Worm (Caenorhabditis elegans) whole organism, midembryonic: ENCODE data around the gene pyt-1.
A peak's percentile ranks its signal among the peaks of the same experiment; 100 is the strongest.

Experiments used
- T22C8.4 ChIP-seq: fragments of 200-800 bp; sonication (Bioruptor generic); IDR thresholded peaks from 2 replicates; pipeline ENCODE4 v1.3.6; 2022; ENCODE audit warnings: missing genetic modification characterization, missing compliant biosample characterization
- cog-1 ChIP-seq: sonication (generic microtip); optimal IDR thresholded peaks from 2 replicates; lab custom pipeline; 2016; ENCODE audit warnings: missing genetic modification characterization, missing compliant biosample characterization
- flt-1 ChIP-seq: fragments of 200-800 bp; sonication (Bioruptor generic); IDR thresholded peaks from 2 replicates; pipeline ENCODE4 v1.3.6; 2022; ENCODE audit warnings: missing genetic modification characterization, missing compliant biosample characterization
- klf-2 ChIP-seq: fragments of 200-800 bp; sonication (Bioruptor generic); conservative IDR thresholded peaks from 2 replicates; pipeline ENCODE4 v1.3.6; 2022; ENCODE audit warnings: missing genetic modification reagents, missing genetic modification characterization, missing compliant biosample characterization
- med-1 ChIP-seq: sonication (generic microtip); optimal IDR thresholded peaks from 2 replicates; lab custom pipeline; 2017; ENCODE audit warnings: missing genetic modification characterization, mild to moderate bottlenecking, missing compliant biosample characterization, antibody characterized with exemption, missing genetic modification reagents; ENCODE audit not compliant: insufficient read depth
- ref-1 ChIP-seq: fragments of 200-800 bp; sonication (Bioruptor generic); conservative IDR thresholded peaks from 2 replicates; pipeline ENCODE4 v1.3.6; 2022; ENCODE audit warnings: missing genetic modification reagents, missing genetic modification characterization, missing compliant biosample characterization
- tab-1 ChIP-seq: fragments of 200-800 bp; sonication (Bioruptor generic); IDR thresholded peaks from 2 replicates; pipeline ENCODE4 v1.3.6; 2022; ENCODE audit warnings: missing genetic modification characterization, missing compliant biosample characterization
- ztf-23 ChIP-seq: fragments of 200-800 bp; sonication (Bioruptor generic); IDR thresholded peaks from 2 replicates; pipeline ENCODE4 v1.3.6; 2022; ENCODE audit warnings: missing genetic modification reagents, missing genetic modification characterization, missing compliant biosample characterization
- ztf-29 ChIP-seq: fragments of 200-800 bp; sonication (Bioruptor generic); IDR thresholded peaks from 2 replicates; pipeline ENCODE4 v1.3.6; 2022; ENCODE audit warnings: missing genetic modification reagents, missing genetic modification characterization, missing compliant biosample characterization

Gene pyt-1

ce11 chrV:10229222-10229879 is at the start of gene pyt-1, which contains the start of gene fipr-7:
TSS of gene pyt-1 (minus strand) at chrV:10229322.
TSS of gene fipr-7 (plus strand) at chrV:10229829.
- TF ChIP-seq ztf-23 (GFP tag; lab: Robert Waterston, UW) (no peak), klf-2 (GFP tag; lab: Robert Waterston, UW) (no peak), flt-1 (GFP tag; lab: Robert Waterston, UW) (no peak), ref-1 (no peak), ztf-29 (GFP tag; lab: Robert Waterston, UW) (no peak), cog-1 (tag; lab: Kevin White, UChicago) (no peak), T22C8.4 (GFP tag; lab: Robert Waterston, UW) (no peak), tab-1 (GFP tag; lab: Robert Waterston, UW) (no peak)

- TF ChIP-seq ref-1 (no peak), ztf-29 (GFP tag; lab: Robert Waterston, UW) (no peak), flt-1 (GFP tag; lab: Robert Waterston, UW) (no peak), tab-1 (GFP tag; lab: Robert Waterston, UW) (no peak), T22C8.4 (GFP tag; lab: Robert Waterston, UW) (no peak), klf-2 (GFP tag; lab: Robert Waterston, UW) (no peak), ztf-23 (GFP tag; lab: Robert Waterston, UW) (no peak), cog-1 (tag; lab: Kevin White, UChicago) (no peak), med-1 (GFP tag; lab: Kevin White, UChicago) (no peak)
Observed at ce11 chrV:10277579-10277978, 48.5 kb upstream of the pyt-1 start, which contains the start of gene lys-1. TSS of gene lys-1 (plus strand) at chrV:10277904.

- TF ChIP-seq flt-1 (GFP tag; lab: Robert Waterston, UW) (no peak), tab-1 (GFP tag; lab: Robert Waterston, UW) (no peak), ref-1 (no peak), med-1 (GFP tag; lab: Kevin White, UChicago) (no peak), ztf-29 (GFP tag; lab: Robert Waterston, UW) (no peak), cog-1 (tag; lab: Kevin White, UChicago) (no peak), T22C8.4 (GFP tag; lab: Robert Waterston, UW) (no peak), ztf-23 (GFP tag; lab: Robert Waterston, UW) (no peak), klf-2 (GFP tag; lab: Robert Waterston, UW) (no peak)
Observed at ce11 chrV:10276038-10276437, 46.9 kb upstream of the pyt-1 start.

ce11 chrV:10275619-10276018 is 46.5 kb upstream of the pyt-1 start, which contains the start of gene Y22F5A.11:
TSS of gene Y22F5A.11 (minus strand) at chrV:10275646.
- TF ChIP-seq tab-1 (GFP tag; lab: Robert Waterston, UW) (no peak), ztf-23 (GFP tag; lab: Robert Waterston, UW) (no peak), ztf-29 (GFP tag; lab: Robert Waterston, UW) (no peak), ref-1 (no peak), med-1 (GFP tag; lab: Kevin White, UChicago) (no peak), T22C8.4 (GFP tag; lab: Robert Waterston, UW) (no peak), klf-2 (GFP tag; lab: Robert Waterston, UW) (no peak), flt-1 (GFP tag; lab: Robert Waterston, UW) (no peak)

- TF ChIP-seq med-1 (GFP tag; lab: Kevin White, UChicago), result no peak
- no peak for TF ChIP-seq ztf-23 (GFP tag; lab: Robert Waterston, UW)
- 0 out of 2 replicates have a peak, but pooled peaks have one; percentile 45 for TF ChIP-seq T22C8.4 (GFP tag; lab: Robert Waterston, UW)
Observed at ce11 chrV:10273837-10274236, 44.7 kb upstream of the pyt-1 start.

- TF ChIP-seq ztf-29 (GFP tag; lab: Robert Waterston, UW) (no peak), cog-1 (tag; lab: Kevin White, UChicago) (no peak), ztf-23 (GFP tag; lab: Robert Waterston, UW) (no peak), flt-1 (GFP tag; lab: Robert Waterston, UW) (no peak), tab-1 (GFP tag; lab: Robert Waterston, UW) (no peak), ref-1 (no peak), med-1 (GFP tag; lab: Kevin White, UChicago) (no peak), klf-2 (GFP tag; lab: Robert Waterston, UW) (no peak), T22C8.4 (GFP tag; lab: Robert Waterston, UW) (no peak)
Observed at ce11 chrV:10270214-10270613, 41.1 kb upstream of the pyt-1 start, which contains the start of gene ric-4. TSS of gene ric-4 (minus strand) at chrV:10270314.

- no peak for TF ChIP-seq med-1 (GFP tag; lab: Kevin White, UChicago)
Observed at ce11 chrV:10266050-10266449, 36.9 kb upstream of the pyt-1 start.

ce11 chrV:10265019-10265418 is 35.9 kb upstream of the pyt-1 start:
- no peak for TF ChIP-seq ztf-29 (GFP tag; lab: Robert Waterston, UW)
- no peak for TF ChIP-seq cog-1 (tag; lab: Kevin White, UChicago)
- no peak for TF ChIP-seq ref-1
- TF ChIP-seq flt-1 (GFP tag; lab: Robert Waterston, UW), result no peak

- TF ChIP-seq ztf-23 (GFP tag; lab: Robert Waterston, UW), result no peak
- no peak for TF ChIP-seq T22C8.4 (GFP tag; lab: Robert Waterston, UW)
- TF ChIP-seq cog-1 (tag; lab: Kevin White, UChicago), result no peak
- TF ChIP-seq flt-1 (GFP tag; lab: Robert Waterston, UW), result no peak
- no peak for TF ChIP-seq ref-1
Observed at ce11 chrV:10260460-10260859, 31.3 kb upstream of the pyt-1 start, which contains the start of gene sri-18. TSS of gene sri-18 (minus strand) at chrV:10260560.

ce11 chrV:10256050-10256449 is 26.9 kb upstream of the pyt-1 start, which contains the start of gene nhr-232:
TSS of gene nhr-232 (plus strand) at chrV:10256170.
- no peak for TF ChIP-seq ztf-29 (GFP tag; lab: Robert Waterston, UW)
- TF ChIP-seq tab-1 (GFP tag; lab: Robert Waterston, UW), result no peak
- no peak for TF ChIP-seq med-1 (GFP tag; lab: Kevin White, UChicago)
- TF ChIP-seq cog-1 (tag; lab: Kevin White, UChicago), result no peak
